Worm (Caenorhabditis elegans): ENCODE measurements around the gene srx-73.

srx-73 gene

DNA sequence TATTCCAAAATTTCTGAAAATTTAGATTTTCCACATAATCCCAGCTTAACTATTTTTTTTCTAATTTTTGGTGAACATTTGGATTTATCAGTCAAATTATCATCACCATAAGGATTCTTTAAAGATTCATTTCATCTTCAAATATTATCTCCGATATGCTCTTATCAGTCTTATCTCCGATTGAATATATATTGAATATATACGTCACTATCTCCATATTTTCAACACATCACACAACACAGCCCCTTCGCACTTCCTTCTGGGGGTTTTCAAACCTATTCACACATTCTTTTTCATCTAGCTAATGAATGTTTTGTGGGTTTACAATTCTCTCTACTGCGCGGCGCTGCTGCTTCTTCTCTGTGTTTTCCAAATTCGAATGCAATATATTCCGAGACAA is 33.1 kb upstream of the srx-73 start:
- TF ChIP-seq madf-2 (tag; optimal IDR thresholded peaks at IDR 0.05) (no peak), che-1 (tag; optimal IDR thresholded peaks at IDR 0.05) (no peak), ceh-48 (tag; optimal IDR thresholded peaks at IDR 0.05) (no peak), fkh-6 (tag; optimal IDR thresholded peaks at IDR 0.05) (no peak), ceh-19 (GFP tag; optimal IDR thresholded peaks at IDR 0.05) (no peak), ceh-2 (tag; optimal IDR thresholded peaks at IDR 0.05) (no peak), F13H6.1 (tag; optimal IDR thresholded peaks at IDR 0.05) (no peak), odd-2 (tag; optimal IDR thresholded peaks at IDR 0.05) (no peak), Y22D7AL.16 (tag; optimal IDR thresholded peaks at IDR 0.05) (no peak), ref-2 (tag; optimal IDR thresholded peaks at IDR 0.05) (no peak), ceh-14 (tag; optimal IDR thresholded peaks at IDR 0.05) (no peak), fkh-10 (GFP tag; optimal IDR thresholded peaks at IDR 0.05) (no peak), hlh-8 (tag; optimal IDR thresholded peaks at IDR 0.05) (no peak), pros-1 (tag; optimal IDR thresholded peaks at IDR 0.05) (no peak), mec-3 (tag; optimal IDR thresholded peaks at IDR 0.05; ENCODE audit: borderline replicate concordance) (no peak)

DNA sequence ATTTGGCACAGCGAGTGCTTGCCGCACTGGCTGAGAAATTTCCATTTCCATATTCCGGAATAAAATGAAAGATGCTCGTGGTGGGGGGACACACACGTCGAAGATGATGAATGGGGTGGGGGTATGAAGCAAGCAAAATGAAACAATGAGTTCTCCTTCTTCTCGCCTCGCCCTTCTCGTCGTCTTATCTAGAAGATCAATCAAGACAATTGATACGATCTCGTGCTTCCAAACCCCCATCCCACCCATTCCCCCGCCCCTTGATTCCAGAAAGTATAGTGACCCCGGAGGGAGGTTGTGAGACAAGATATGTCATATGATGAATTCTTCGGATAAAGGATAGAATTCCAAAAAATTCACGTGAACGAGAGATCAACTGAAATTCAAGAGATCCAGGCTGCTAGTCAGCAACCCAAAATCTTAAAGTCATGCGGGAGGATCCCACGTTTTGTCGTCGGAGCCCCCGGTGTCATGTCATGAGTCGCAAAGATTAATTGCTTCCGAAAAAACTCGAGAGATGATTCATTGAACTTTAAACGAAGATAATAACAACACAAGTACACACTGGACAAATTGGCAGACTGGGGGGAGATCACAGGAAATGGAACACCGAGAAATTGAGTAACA is 29.0 kb upstream of the srx-73 start:
- TF ChIP-seq ama-1 (optimal IDR thresholded peaks at IDR 0.05) (no peak), Y22D7AL.16 (tag; optimal IDR thresholded peaks at IDR 0.05) (no peak), ztf-16 (tag; optimal IDR thresholded peaks at IDR 0.05) (no peak), ceh-18 (tag; optimal IDR thresholded peaks at IDR 0.05) (no peak), pax-1 (tag; optimal IDR thresholded peaks at IDR 0.05) (no peak), tbx-2 (tag; optimal IDR thresholded peaks at IDR 0.05) (no peak), hlh-6 (tag; optimal IDR thresholded peaks at IDR 0.05) (no peak), pha-4 (tag; optimal IDR thresholded peaks at IDR 0.05) (no peak), sdc-2 (tag; optimal IDR thresholded peaks at IDR 0.05) (no peak), T23F11.4 (GFP tag; optimal IDR thresholded peaks at IDR 0.05) (no peak), sox-4 (tag; optimal IDR thresholded peaks at IDR 0.05) (no peak), ceh-45 (GFP tag; IDR thresholded peaks at IDR 0.05) (no peak), ceh-6 (GFP tag; optimal IDR thresholded peaks at IDR 0.05) (no peak), che-1 (tag; optimal IDR thresholded peaks at IDR 0.05) (no peak), elt-2 (tag; optimal IDR thresholded peaks at IDR 0.05) (no peak), pag-3 (tag; optimal IDR thresholded peaks at IDR 0.05; ENCODE audit: borderline replicate concordance) (no peak), ceh-14 (tag; optimal IDR thresholded peaks at IDR 0.05) (no peak), ttx-3 (tag; optimal IDR thresholded peaks at IDR 0.05) (no peak)

DNA sequence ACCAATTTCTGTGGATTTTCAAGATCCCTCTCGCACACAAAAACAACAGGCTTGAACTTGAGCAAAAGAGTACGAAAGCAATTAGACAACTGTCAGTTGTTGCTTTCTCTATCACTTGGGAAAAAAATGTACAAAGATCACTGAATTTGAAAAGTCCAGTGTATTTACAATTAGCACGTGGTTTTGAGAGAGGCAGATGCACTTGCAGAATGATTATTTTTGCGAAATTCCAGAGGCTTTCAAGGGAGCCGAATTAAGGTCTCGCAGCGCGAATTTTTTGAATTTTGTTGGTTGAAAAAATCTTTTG is 27.7 kb upstream of the srx-73 start:
- TF ChIP-seq elt-2 (tag; optimal IDR thresholded peaks at IDR 0.05) (no peak), rnt-1 (tag; optimal IDR thresholded peaks at IDR 0.05) (no peak), unc-42 (tag; optimal IDR thresholded peaks at IDR 0.05) (no peak), ceh-48 (tag; optimal IDR thresholded peaks at IDR 0.05) (no peak), Y22D7AL.16 (tag; optimal IDR thresholded peaks at IDR 0.05) (no peak), sox-4 (tag; optimal IDR thresholded peaks at IDR 0.05) (no peak), pqm-1 (tag; optimal IDR thresholded peaks at IDR 0.05) (no peak), T23F11.4 (GFP tag; optimal IDR thresholded peaks at IDR 0.05) (no peak), C08G9.2 (tag; optimal IDR thresholded peaks at IDR 0.05) (no peak), hlh-8 (tag; optimal IDR thresholded peaks at IDR 0.05) (no peak), dmd-4 (tag; optimal IDR thresholded peaks at IDR 0.05; ENCODE audit: borderline replicate concordance) (no peak), pha-4 (tag; optimal IDR thresholded peaks at IDR 0.05) (no peak), madf-2 (tag; optimal IDR thresholded peaks at IDR 0.05) (no peak), elt-4 (tag; optimal IDR thresholded peaks at IDR 0.05) (no peak), unc-55 (GFP tag; optimal IDR thresholded peaks at IDR 0.05) (no peak), ceh-31 (tag; optimal IDR thresholded peaks at IDR 0.05) (no peak), lim-6 (tag; optimal IDR thresholded peaks at IDR 0.05) (no peak)
